Fruit fly (Drosophila melanogaster) whole organism, wandering third instar larva: ENCODE results near the gene CG5828.

Experiments
- Abd-B ChIP-seq: fragments of >200 bp; optimal IDR thresholded peaks from 2 replicates; lab custom pipeline; 2017; ENCODE audit warnings: missing biosample characterization, missing genetic modification characterization
- CG9705 ChIP-seq: fragments of 200-800 bp; sonication (Bioruptor generic); optimal IDR thresholded peaks from 2 replicates; lab custom pipeline; 2018; ENCODE audit warnings: missing biosample characterization, mild to moderate bottlenecking, missing genetic modification characterization
- CrebA ChIP-seq: fragments of 200-800 bp; sonication (Bioruptor generic); optimal IDR thresholded peaks from 2 replicates; lab custom pipeline; 2016; ENCODE audit warnings: missing biosample characterization, mild to moderate bottlenecking, missing genetic modification characterization, borderline replicate concordance
- Dfd ChIP-seq: fragments of >200 bp; optimal IDR thresholded peaks from 2 replicates; lab custom pipeline; 2017; ENCODE audit warnings: missing biosample characterization, missing genetic modification characterization
- Dif ChIP-seq: fragments of 200-275, 200-300 bp; sonication (Bioruptor generic); optimal IDR thresholded peaks from 2 replicates; lab custom pipeline; 2018; ENCODE audit warnings: missing biosample characterization, missing genetic modification characterization; ENCODE audit not compliant: partially characterized antibody
- GATAd ChIP-seq: sonication (Bioruptor generic); optimal IDR thresholded peaks from 2 replicates; lab custom pipeline; 2016; ENCODE audit warnings: missing biosample characterization, missing genetic modification characterization
- HLH106 ChIP-seq: fragments of 200-800 bp; optimal IDR thresholded peaks from 3 replicates; lab custom pipeline; 2019; ENCODE audit warnings: missing biosample characterization, mild to moderate bottlenecking, missing genetic modification characterization, moderate library complexity
- Hr78 ChIP-seq: fragments of >200 bp; optimal IDR thresholded peaks from 2 replicates; lab custom pipeline; 2017; ENCODE audit warnings: missing biosample characterization, missing genetic modification characterization
- Hr83 ChIP-seq: fragments of 200-300 bp; sonication (Bioruptor generic); optimal IDR thresholded peaks from 2 replicates; lab custom pipeline; 2016; ENCODE audit warnings: missing biosample characterization, mild to moderate bottlenecking, missing genetic modification characterization, moderate library complexity; ENCODE audit not compliant: poor library complexity, severe bottlenecking
- Jra ChIP-seq: sonication (Bioruptor generic); optimal IDR thresholded peaks from 2 replicates; lab custom pipeline; 2016; ENCODE audit warnings: missing biosample characterization, missing genetic modification characterization
- Mio ChIP-seq: sonication (Bioruptor generic); optimal IDR thresholded peaks from 2 replicates; lab custom pipeline; 2016; ENCODE audit warnings: missing biosample characterization, missing genetic modification characterization
- Myc ChIP-seq: fragments of >200 bp; optimal IDR thresholded peaks from 2 replicates; lab custom pipeline; 2017
- N ChIP-seq: fragments of >200 bp; optimal IDR thresholded peaks from 2 replicates; lab custom pipeline; 2018; ENCODE audit warnings: missing biosample characterization, missing external identifiers, missing genetic modification characterization
- OdsH ChIP-seq: fragments of 200-800 bp; sonication (Bioruptor generic); optimal IDR thresholded peaks from 2 replicates; lab custom pipeline; 2016; ENCODE audit warnings: missing biosample characterization, mild to moderate bottlenecking, missing genetic modification characterization
- Rel ChIP-seq, 2 experiments: fragments of 200-800 bp; sonication (Bioruptor generic) in 1 of 2; optimal IDR thresholded peaks; 2 replicates in 1 of 2; 3 replicates in 1 of 2; lab custom pipeline; 2016 to 2019; ENCODE audit warnings: mild to moderate bottlenecking in 2 of 2, missing biosample characterization in 2 of 2, missing genetic modification characterization in 2 of 2, moderate library complexity in 1 of 2
- Sp1 ChIP-seq: fragments of 200-800 bp; sonication (Bioruptor generic); optimal IDR thresholded peaks from 3 replicates; lab custom pipeline; 2019; ENCODE audit warnings: missing biosample characterization, mild to moderate bottlenecking, missing genetic modification characterization, moderate library complexity
- Vsx2 ChIP-seq: fragments of 200-300, 225-300 bp; sonication (Bioruptor generic); optimal IDR thresholded peaks from 2 replicates; lab custom pipeline; 2018; ENCODE audit warnings: missing biosample characterization, missing genetic modification characterization; ENCODE audit not compliant: partially characterized antibody
- br ChIP-seq: fragments of 200-800 bp; sonication (Bioruptor generic); optimal IDR thresholded peaks from 2 replicates; lab custom pipeline; 2016; ENCODE audit warnings: missing biosample characterization, missing genetic modification characterization
- brk ChIP-seq: fragments of 200-800 bp; sonication (Bioruptor generic); optimal IDR thresholded peaks from 2 replicates; lab custom pipeline; 2016; ENCODE audit warnings: missing biosample characterization, mild to moderate bottlenecking, missing genetic modification characterization
- dl ChIP-seq, 2 experiments: fragments of 175-275, 200-275 bp in 1 of 2; fragments of 200-275 bp in 1 of 2; sonication (Bioruptor generic); optimal IDR thresholded peaks; lab custom pipeline; 2018; ENCODE audit warnings: mild to moderate bottlenecking in 2 of 2, missing biosample characterization in 2 of 2, missing genetic modification characterization in 2 of 2, moderate library complexity in 2 of 2; ENCODE audit not compliant: partially characterized antibody in 2 of 2, insufficient read depth in 1 of 2
- dmrt93B ChIP-seq: fragments of 200-800 bp; sonication (Bioruptor generic); optimal IDR thresholded peaks from 2 replicates; lab custom pipeline; 2018; ENCODE audit warnings: missing biosample characterization, mild to moderate bottlenecking, missing genetic modification characterization
- dsf ChIP-seq: sonication (Bioruptor generic); optimal IDR thresholded peaks from 2 replicates; lab custom pipeline; 2016; ENCODE audit warnings: missing biosample characterization, missing genetic modification characterization, borderline replicate concordance
- ey ChIP-seq: fragments of 200-800 bp; sonication (Bioruptor generic); optimal IDR thresholded peaks from 2 replicates; lab custom pipeline; 2016; ENCODE audit warnings: missing biosample characterization, missing genetic modification characterization
- foxo ChIP-seq, 2 experiments: fragments of 200-800 bp; sonication (Bioruptor generic); optimal IDR thresholded peaks; 2 replicates in 1 of 2; 3 replicates in 1 of 2; lab custom pipeline; 2016 to 2017; ENCODE audit warnings: missing biosample characterization in 2 of 2, missing genetic modification characterization in 2 of 2
- fru ChIP-seq: fragments of 200-800 bp; sonication (Bioruptor generic); optimal IDR thresholded peaks from 3 replicates; lab custom pipeline; 2016; ENCODE audit warnings: missing biosample characterization, mild to moderate bottlenecking, missing genetic modification characterization
- h ChIP-seq: fragments of 200-800 bp; sonication (Bioruptor generic); optimal IDR thresholded peaks from 3 replicates; lab custom pipeline; 2016; ENCODE audit warnings: missing biosample characterization, mild to moderate bottlenecking, missing genetic modification characterization
- pan ChIP-seq: fragments of >200 bp; optimal IDR thresholded peaks from 2 replicates; lab custom pipeline; 2017
- rgr ChIP-seq: fragments of 200-800 bp; sonication (Bioruptor generic); optimal IDR thresholded peaks from 3 replicates; lab custom pipeline; 2016; ENCODE audit warnings: missing biosample characterization, mild to moderate bottlenecking, missing genetic modification characterization
- sage ChIP-seq: fragments of 200-800 bp; sonication (Bioruptor generic); optimal IDR thresholded peaks from 2 replicates; lab custom pipeline; 2016; ENCODE audit warnings: missing biosample characterization, mild to moderate bottlenecking, missing genetic modification characterization
- sv ChIP-seq: fragments of 200-800 bp; sonication (Bioruptor generic); optimal IDR thresholded peaks from 3 replicates; lab custom pipeline; 2016; ENCODE audit warnings: missing biosample characterization, missing genetic modification characterization
- tai ChIP-seq: sonication (Bioruptor generic); optimal IDR thresholded peaks from 2 replicates; lab custom pipeline; 2016; ENCODE audit warnings: missing biosample characterization, missing genetic modification characterization
- usp ChIP-seq: fragments of >200 bp; optimal IDR thresholded peaks from 2 replicates; lab custom pipeline; 2017; ENCODE audit warnings: missing biosample characterization, missing genetic modification characterization
- woc ChIP-seq: sonication (Bioruptor generic); optimal IDR thresholded peaks from 2 replicates; lab custom pipeline; 2016; ENCODE audit warnings: missing biosample characterization, mild to moderate bottlenecking, missing genetic modification characterization

The CG5828 gene

DNA sequence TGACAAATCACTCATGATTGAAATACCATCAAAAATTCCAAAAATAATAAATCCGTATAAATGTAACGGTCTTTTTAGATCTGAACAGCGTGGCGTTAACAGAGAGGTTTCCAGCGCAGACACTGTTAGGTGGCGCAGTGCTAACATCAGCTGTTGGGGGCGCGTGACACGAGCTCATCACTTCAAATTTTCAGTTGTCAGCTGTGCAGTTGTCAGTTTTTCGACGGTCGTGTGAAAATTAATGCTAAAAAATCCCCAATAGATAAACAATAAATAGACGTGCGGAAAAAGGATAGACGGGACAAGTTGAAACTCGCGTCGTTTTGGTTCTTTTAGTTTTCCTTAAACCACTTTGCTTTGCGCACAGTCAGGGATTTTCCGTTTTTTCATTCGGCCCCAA, 2.4 kb downstream of the CG5828 start, which contains the start of gene CG4230:
Gene CG4230, plus strand, starts transcription at position 6 of the 400 bp plus-strand sequence.
- TF ChIP-seq Vsx2 (GFP tag; lab: Kevin White, UChicago) (no peak), sv (no peak), Hr78 (GFP tag; lab: Kevin White, UChicago) (no peak), Myc (lab: Kevin White, UChicago) (no peak), Sp1 (GFP tag; lab: Kevin White, UChicago) (no peak), Hr83 (GFP tag; lab: Kevin White, UChicago) (peak; percentile 1), brk (GFP tag; lab: Kevin White, UChicago) (peak; percentile 28), Dfd (GFP tag; lab: Kevin White, UChicago) (no peak), HLH106 (tag; lab: Kevin White, UChicago) (no peak), Rel (GFP tag; optimal IDR thresholded peaks at IDR 0.05; lab: Kevin White, UChicago) (no peak), Rel (tag; optimal IDR thresholded peaks at IDR 0.05; lab: Kevin White, UChicago) (peak; percentile 90), rgr (GFP tag; lab: Kevin White, UChicago) (peak; percentile 9), pan (lab: Kevin White, UChicago) (no peak), Mio (GFP tag; lab: Kevin White, UChicago) (no peak), N (GFP tag; lab: Kevin White, UChicago) (no peak)

DNA sequence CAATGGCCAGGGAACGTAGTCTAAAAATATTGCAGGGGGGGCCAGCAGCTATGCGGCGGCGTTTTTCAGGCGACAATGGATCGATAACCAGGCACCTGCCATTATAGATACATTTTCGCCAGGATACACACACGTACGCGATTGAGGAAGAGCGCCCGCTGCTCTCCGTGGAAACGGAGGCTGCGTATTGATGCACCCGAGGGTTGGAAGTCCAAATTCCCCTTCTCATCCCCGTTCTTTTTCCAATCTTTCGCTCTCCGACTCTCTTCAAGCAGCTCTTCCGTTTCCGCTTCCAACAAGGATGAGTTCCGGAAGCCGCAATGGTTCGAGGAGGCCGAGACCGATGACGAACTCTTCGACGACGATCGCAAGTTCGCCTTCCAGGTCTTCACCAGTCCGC, 3.0 kb downstream of the CG5828 start:
- TF ChIP-seq Jra (GFP tag; lab: Kevin White, UChicago) (no peak), HLH106 (tag; lab: Kevin White, UChicago) (no peak), dmrt93B (GFP tag; lab: Kevin White, UChicago) (no peak), GATAd (no peak)

dm6 chr2L:5099790-5100360, 6.1 kb downstream of the CG5828 start, which contains the start of gene ND-13A:
Gene ND-13A (minus strand): TSS chr2L:5100288.
- TF ChIP-seq Dif (GFP tag; lab: Kevin White, UChicago) = no peak
- TF ChIP-seq ey (GFP tag; lab: Kevin White, UChicago) = no peak
- TF ChIP-seq sage = no peak
- no peak for TF ChIP-seq br
- TF ChIP-seq foxo (GFP tag; optimal IDR thresholded peaks at IDR 0.05; lab: Kevin White, UChicago) = no peak
- TF ChIP-seq usp = no peak
- TF ChIP-seq Abd-B (GFP tag; lab: Kevin White, UChicago) = no peak
- no peak for TF ChIP-seq Hr83 (GFP tag; lab: Kevin White, UChicago)
- TF ChIP-seq OdsH (GFP tag; lab: Kevin White, UChicago) = no peak
- no peak for TF ChIP-seq tai
- no peak for TF ChIP-seq Rel (GFP tag; optimal IDR thresholded peaks at IDR 0.05; lab: Kevin White, UChicago)
- TF ChIP-seq Rel (tag; optimal IDR thresholded peaks at IDR 0.05; lab: Kevin White, UChicago) = no peak
- no peak for TF ChIP-seq Jra (GFP tag; lab: Kevin White, UChicago)
- no peak for TF ChIP-seq Hr78 (GFP tag; lab: Kevin White, UChicago)
- no peak for TF ChIP-seq CG9705 (GFP tag; lab: Kevin White, UChicago)
- no peak for TF ChIP-seq h (GFP tag; lab: Kevin White, UChicago)
- TF ChIP-seq HLH106 (tag; lab: Kevin White, UChicago) = no peak
- no peak for TF ChIP-seq dl (GFP tag; optimal IDR thresholded peaks at IDR 0.05; lab: Kevin White, UChicago; ENCODE audit: insufficient read depth in 1 of 2, partially characterized antibody in 2 of 2)
- no peak for TF ChIP-seq fru

DNA sequence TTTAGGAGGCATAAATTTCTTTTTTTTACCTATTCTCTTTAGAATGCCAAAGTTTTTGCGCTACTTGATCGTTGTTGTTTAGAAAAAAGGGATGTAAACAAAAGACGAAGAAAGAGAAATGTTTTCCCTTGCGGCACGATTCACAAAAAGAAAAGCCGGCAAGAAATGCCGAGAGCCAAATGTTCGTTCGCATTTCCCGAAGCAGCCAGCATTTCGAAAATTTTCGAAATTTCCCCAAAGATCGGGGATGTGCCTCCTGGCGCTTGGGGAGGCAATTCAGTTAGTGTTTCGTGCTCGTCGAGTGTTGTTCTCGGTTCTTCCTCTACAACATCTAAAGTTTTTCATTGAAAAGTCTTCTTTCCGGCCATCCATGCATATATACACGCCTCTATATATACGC, 6.8 kb downstream of the CG5828 start, which contains the start of gene Msp300:
Gene Msp300, plus strand, starts transcription at position 301 of the 400 bp plus-strand sequence.
- TF ChIP-seq Rel (GFP tag; optimal IDR thresholded peaks at IDR 0.05; lab: Kevin White, UChicago) = no peak
- TF ChIP-seq Rel (tag; optimal IDR thresholded peaks at IDR 0.05; lab: Kevin White, UChicago) = no peak
- no peak for TF ChIP-seq Myc (lab: Kevin White, UChicago)
- TF ChIP-seq usp = no peak
- TF ChIP-seq Abd-B (GFP tag; lab: Kevin White, UChicago) = no peak
- no peak for TF ChIP-seq Hr83 (GFP tag; lab: Kevin White, UChicago)
- no peak for TF ChIP-seq Sp1 (GFP tag; lab: Kevin White, UChicago)
- TF ChIP-seq Dfd (GFP tag; lab: Kevin White, UChicago) = no peak
- TF ChIP-seq br = no peak
- no peak for TF ChIP-seq woc
- TF ChIP-seq fru = no peak
- TF ChIP-seq ey (GFP tag; lab: Kevin White, UChicago) = no peak
- TF ChIP-seq HLH106 (tag; lab: Kevin White, UChicago) = no peak
- TF ChIP-seq brk (GFP tag; lab: Kevin White, UChicago) = no peak
- TF ChIP-seq tai = no peak
- no peak for TF ChIP-seq foxo (GFP tag; optimal IDR thresholded peaks at IDR 0.05; lab: Kevin White, UChicago)
- TF ChIP-seq dsf (GFP tag; lab: Kevin White, UChicago) = no peak
- no peak for TF ChIP-seq CrebA (GFP tag; lab: Kevin White, UChicago)
- no peak for TF ChIP-seq dmrt93B (GFP tag; lab: Kevin White, UChicago)
